Worm (Caenorhabditis elegans) whole organism, young adult: ENCODE measurements around the gene lro-1.

Source experiments
- attf-6 ChIP-seq: fragments of 200-800 bp; sonication (Bioruptor generic); IDR thresholded peaks from 2 replicates; pipeline ENCODE4 v1.3.6; 2022; ENCODE audit warnings: missing genetic modification reagents, missing genetic modification characterization, missing compliant biosample characterization
- ceh-100 ChIP-seq: fragments of 200-800 bp; sonication (Bioruptor generic); IDR thresholded peaks from 2 replicates; pipeline ENCODE4 v1.3.6; 2022; ENCODE audit warnings: missing genetic modification reagents, missing genetic modification characterization, missing compliant biosample characterization
- efl-1 ChIP-seq: fragments of 150-350 bp; optimal IDR thresholded peaks from 2 replicates; lab custom pipeline; 2014; ENCODE audit warnings: missing biosample characterization, missing genetic modification reagents, missing genetic modification characterization
- ets-4 ChIP-seq: fragments of 200-800 bp; sonication (Bioruptor generic); optimal IDR thresholded peaks from 2 replicates; lab custom pipeline; 2018; ENCODE audit warnings: mild to moderate bottlenecking, missing genetic modification characterization, missing compliant biosample characterization
- fkh-3 ChIP-seq: sonication (generic microtip); optimal IDR thresholded peaks from 2 replicates; lab custom pipeline; 2016; ENCODE audit warnings: mild to moderate bottlenecking, missing genetic modification characterization, missing compliant biosample characterization
- mes-4 ChIP-seq: sonication (generic microtip); optimal IDR thresholded peaks from 2 replicates; lab custom pipeline; 2016; ENCODE audit warnings: missing genotype, missing genetic modification characterization, missing compliant biosample characterization
- nfya-1 ChIP-seq: sonication (generic microtip); optimal IDR thresholded peaks from 2 replicates; lab custom pipeline; 2017; ENCODE audit warnings: antibody characterized with exemption, missing compliant biosample characterization, missing genetic modification characterization, borderline replicate concordance; ENCODE audit not compliant: insufficient read depth
- sea-2 ChIP-seq: fragments of 200-800 bp; sonication (Bioruptor generic); IDR thresholded peaks from 2 replicates; pipeline ENCODE4 v1.3.6; 2022; ENCODE audit warnings: missing genetic modification characterization, missing compliant biosample characterization
- ztf-18 ChIP-seq: sonication (generic microtip); optimal IDR thresholded peaks from 2 replicates; lab custom pipeline; 2016; ENCODE audit warnings: missing genotype, mild to moderate bottlenecking, missing genetic modification characterization, missing compliant biosample characterization
- ztf-6 ChIP-seq: fragments of 200-800 bp; sonication (Bioruptor generic); IDR thresholded peaks from 2 replicates; pipeline ENCODE4 v1.3.6; 2022; ENCODE audit warnings: missing genetic modification reagents, missing genetic modification characterization, missing compliant biosample characterization

DNA sequence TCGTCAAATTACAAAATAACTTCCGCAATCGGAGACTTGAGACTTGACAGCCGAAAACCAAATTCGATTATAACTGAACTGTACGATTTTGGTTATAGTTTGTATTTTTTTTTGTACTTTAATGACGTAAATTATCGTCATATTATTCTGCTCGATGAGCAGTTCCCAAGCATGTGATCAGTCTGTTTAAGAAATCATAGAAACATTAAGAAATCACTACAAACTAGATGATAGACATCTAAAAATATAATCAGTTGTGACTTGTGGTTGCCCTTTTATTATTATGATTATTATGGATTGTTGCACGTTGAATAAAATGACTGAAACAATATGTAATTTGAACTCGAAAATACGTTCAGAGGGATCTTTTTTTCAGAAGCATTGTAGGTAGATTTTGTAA lies 2.4 kb downstream of the lro-1 start:
- TF ChIP-seq sea-2 (no peak), ets-4 (no peak), ceh-100 (GFP tag; lab: Robert Waterston, UW) (no peak), ztf-6 (GFP tag; lab: Robert Waterston, UW) (no peak), efl-1 (GFP tag; lab: Kevin White, UChicago) (no peak), fkh-3 (tag; lab: Kevin White, UChicago) (no peak), attf-6 (GFP tag; lab: Robert Waterston, UW) (no peak), mes-4 (no peak), ztf-18 (no peak), nfya-1 (tag; lab: Kevin White, UChicago) (no peak)
